Worm (Caenorhabditis elegans) whole organism, L3 larva: ENCODE results near the gene M28.9.

Source experiments
- R02D3.7 ChIP-seq: fragments of 150-350 bp; optimal IDR thresholded peaks from 2 replicates; lab custom pipeline; 2014; ENCODE audit warnings: missing biosample characterization, missing genetic modification characterization
- ZK546.5 ChIP-seq: sonication (generic microtip); optimal IDR thresholded peaks from 2 replicates; lab custom pipeline; 2017; ENCODE audit warnings: missing biosample characterization, missing genetic modification characterization
- aly-2 ChIP-seq: fragments of 150-350 bp; optimal IDR thresholded peaks from 2 replicates; lab custom pipeline; 2014; ENCODE audit warnings: missing biosample characterization, missing genetic modification characterization
- ama-1 ChIP-seq: fragments of 150-350 bp; optimal IDR thresholded peaks from 2 replicates; lab custom pipeline; 2018
- ceh-16 ChIP-seq: sonication (generic microtip); optimal IDR thresholded peaks from 2 replicates; lab custom pipeline; 2017; ENCODE audit warnings: missing biosample characterization, missing genetic modification characterization
- ceh-28 ChIP-seq: fragments of 150-350 bp; optimal IDR thresholded peaks from 2 replicates; lab custom pipeline; 2014; ENCODE audit warnings: missing biosample characterization, missing genetic modification reagents, missing genetic modification characterization
- ceh-82 ChIP-seq: fragments of 150-350 bp; optimal IDR thresholded peaks from 2 replicates; lab custom pipeline; 2014; ENCODE audit warnings: missing biosample characterization, missing genetic modification characterization
- daf-12 ChIP-seq: fragments of 150-350 bp; optimal IDR thresholded peaks from 2 replicates; lab custom pipeline; 2014; ENCODE audit warnings: missing biosample characterization, missing genetic modification reagents, missing genetic modification characterization
- egl-27 ChIP-seq: sonication (generic microtip); optimal IDR thresholded peaks from 4 replicates; lab custom pipeline; 2017; ENCODE audit warnings: missing biosample characterization, missing genetic modification reagents, missing genetic modification characterization
- elt-1 ChIP-seq: fragments of 150-350 bp; optimal IDR thresholded peaks from 2 replicates; lab custom pipeline; 2014; ENCODE audit warnings: missing biosample characterization, missing genetic modification characterization
- elt-2 ChIP-seq: sonication (generic microtip); optimal IDR thresholded peaks from 2 replicates; lab custom pipeline; 2016; ENCODE audit warnings: missing genetic modification reagents, mild to moderate bottlenecking, missing genetic modification characterization, missing compliant biosample characterization
- eor-1 ChIP-seq, 2 experiments: fragments of 150-350 bp; optimal IDR thresholded peaks; 2 replicates each; lab custom pipeline; 2014 to 2018; ENCODE audit warnings: missing biosample characterization in 2 of 2, missing genetic modification characterization in 2 of 2
- jun-1 ChIP-seq: fragments of 150-350 bp; optimal IDR thresholded peaks from 2 replicates; lab custom pipeline; 2014; ENCODE audit warnings: missing biosample characterization, missing genetic modification reagents, missing genetic modification characterization
- lin-39 ChIP-seq: fragments of 150-350 bp; optimal IDR thresholded peaks from 2 replicates; lab custom pipeline; 2018; ENCODE audit warnings: missing biosample characterization, missing genetic modification reagents, missing genetic modification characterization
- lsy-12 ChIP-seq: sonication (generic microtip); optimal IDR thresholded peaks from 2 replicates; lab custom pipeline; 2016; ENCODE audit warnings: mild to moderate bottlenecking, missing genetic modification characterization, missing compliant biosample characterization
- mdl-1 ChIP-seq: fragments of 150-350 bp; optimal IDR thresholded peaks from 2 replicates; lab custom pipeline; 2014; ENCODE audit warnings: missing biosample characterization, missing genetic modification characterization
- mml-1 ChIP-seq: fragments of 150-350 bp; sonication (generic microtip); optimal IDR thresholded peaks from 3 replicates; lab custom pipeline; 2014; ENCODE audit warnings: missing biosample characterization, missing genetic modification characterization
- nhr-11 ChIP-seq: fragments of 150-350 bp; optimal IDR thresholded peaks from 2 replicates; lab custom pipeline; 2014; ENCODE audit warnings: missing biosample characterization, missing genetic modification characterization
- nhr-23 ChIP-seq: fragments of 150-350 bp; optimal IDR thresholded peaks from 2 replicates; lab custom pipeline; 2014; ENCODE audit warnings: missing biosample characterization, missing genetic modification reagents, missing genetic modification characterization
- nhr-237 ChIP-seq: fragments of 150-350 bp; optimal IDR thresholded peaks from 2 replicates; lab custom pipeline; 2014; ENCODE audit warnings: missing biosample characterization, missing genetic modification characterization
- nhr-25 ChIP-seq: sonication (generic microtip); optimal IDR thresholded peaks from 2 replicates; lab custom pipeline; 2017; ENCODE audit warnings: missing biosample characterization, missing genetic modification characterization
- nhr-43 ChIP-seq: sonication (generic microtip); optimal IDR thresholded peaks from 2 replicates; lab custom pipeline; 2016; ENCODE audit warnings: mild to moderate bottlenecking, missing genetic modification characterization, missing compliant biosample characterization; ENCODE audit not compliant: poor library complexity, severe bottlenecking
- nhr-67 ChIP-seq: fragments of 150-350 bp; optimal IDR thresholded peaks from 2 replicates; lab custom pipeline; 2014; ENCODE audit warnings: missing biosample characterization, missing genetic modification characterization
- nhr-76 ChIP-seq: fragments of 150-350 bp; sonication (generic microtip); optimal IDR thresholded peaks from 5 replicates; lab custom pipeline; 2014; ENCODE audit warnings: missing biosample characterization, missing genetic modification characterization
- nhr-77 ChIP-seq: fragments of 150-350 bp; optimal IDR thresholded peaks from 2 replicates; lab custom pipeline; 2014; ENCODE audit warnings: missing biosample characterization, missing genetic modification characterization
- pha-4 ChIP-seq: fragments of 150-350 bp; optimal IDR thresholded peaks from 2 replicates; lab custom pipeline; 2014; ENCODE audit warnings: missing biosample characterization, missing genetic modification reagents, missing genetic modification characterization
- pqm-1 ChIP-seq: fragments of 150-350 bp; optimal IDR thresholded peaks from 2 replicates; lab custom pipeline; 2017; ENCODE audit warnings: missing biosample characterization, missing genetic modification characterization, inconsistent platforms
- sea-2 ChIP-seq: fragments of 150-350 bp; sonication (generic microtip); optimal IDR thresholded peaks from 4 replicates; lab custom pipeline; 2014; ENCODE audit warnings: missing biosample characterization, missing genetic modification reagents, missing genetic modification characterization
- tbx-2 ChIP-seq: sonication (generic microtip); optimal IDR thresholded peaks from 2 replicates; lab custom pipeline; 2016; ENCODE audit warnings: mild to moderate bottlenecking, missing genetic modification characterization, missing compliant biosample characterization
- unc-39 ChIP-seq: sonication (generic microtip); optimal IDR thresholded peaks from 4 replicates; lab custom pipeline; 2017; ENCODE audit warnings: missing biosample characterization, missing genetic modification characterization
- unc-62 ChIP-seq: fragments of 150-350 bp; sonication (generic microtip); optimal IDR thresholded peaks from 4 replicates; lab custom pipeline; 2014; ENCODE audit warnings: missing biosample characterization, missing genetic modification reagents, missing genetic modification characterization
- zag-1 ChIP-seq: fragments of 150-350 bp; optimal IDR thresholded peaks from 2 replicates; lab custom pipeline; 2014; ENCODE audit warnings: missing biosample characterization, missing genetic modification characterization
- ztf-4 ChIP-seq: fragments of 150-350 bp; optimal IDR thresholded peaks from 2 replicates; lab custom pipeline; 2014; ENCODE audit warnings: missing biosample characterization, missing genetic modification characterization

M28.9 gene

DNA sequence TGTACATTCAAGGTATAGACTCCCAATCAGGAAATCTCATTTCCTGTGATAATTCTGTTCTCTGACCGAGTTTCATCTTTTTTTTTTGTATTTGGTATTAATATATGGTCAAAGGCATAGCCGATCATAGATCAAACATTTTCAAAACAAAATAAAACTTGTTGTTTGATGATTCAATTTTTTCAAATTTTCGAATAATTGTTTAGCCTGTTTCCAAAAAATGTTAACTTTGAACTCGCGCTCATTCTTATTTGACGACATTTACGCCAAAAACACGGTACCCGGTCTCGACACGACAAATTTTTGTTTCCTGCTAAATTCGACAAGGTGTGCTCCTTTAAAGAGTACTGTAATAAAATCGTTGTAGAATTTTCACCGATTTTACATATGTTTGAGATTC, 30.4 kb upstream of the M28.9 start:
- TF ChIP-seq R02D3.7 (tag; lab: Kevin White, UChicago) (no peak), nhr-77 (tag; lab: Kevin White, UChicago) (no peak), daf-12 (tag; lab: Kevin White, UChicago) (no peak), ceh-28 (no peak), ZK546.5 (tag; lab: Kevin White, UChicago) (no peak), nhr-43 (tag; lab: Kevin White, UChicago) (no peak), nhr-23 (no peak), egl-27 (tag; lab: Kevin White, UChicago) (no peak)
- TF ChIP-seq, all 47 proteins: peak for 0

- peak; percentile 90 for TF ChIP-seq pha-4
- TF ChIP-seq aly-2, result no peak
Measured at ce11 chrII:10612743-10613142, 26.5 kb upstream of the M28.9 start, which contains the start of gene C14A4.12. Gene C14A4.12 (plus strand): TSS chrII:10613043.

DNA sequence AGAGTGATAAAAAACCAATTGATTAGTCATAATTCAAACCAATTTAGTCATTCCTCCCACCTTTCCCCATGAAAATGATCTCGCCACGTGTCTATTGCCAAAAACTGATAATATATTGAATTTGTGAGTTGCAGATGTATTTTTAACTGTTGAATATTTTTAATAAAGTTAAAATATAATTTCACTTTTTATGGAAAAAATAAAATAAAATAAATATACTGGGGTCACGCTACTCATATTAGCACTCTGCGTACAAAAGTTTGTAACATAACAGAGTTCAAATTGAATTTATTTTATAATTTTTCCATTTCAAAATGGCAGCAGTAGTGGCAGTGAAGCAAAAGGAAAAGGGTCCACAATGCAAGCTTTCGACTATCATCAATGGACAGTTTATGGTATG, 21.1 kb upstream of the M28.9 start, which contains the start of gene C14A4.13:
TSS of gene C14A4.13 (plus strand) at position 301 of the 400 bp plus-strand sequence.
- TF ChIP-seq ztf-4 (tag; lab: Kevin White, UChicago), result no peak
- TF ChIP-seq, all 47 proteins: peak for 0

ce11 chrII:10621965-10622364, 17.2 kb upstream of the M28.9 start, which contains the start of gene cutl-9:
Gene cutl-9 (plus strand): TSS chrII:10622265.
- TF ChIP-seq lsy-12 (tag; lab: Kevin White, UChicago), result no peak
- TF ChIP-seq zag-1 (tag; lab: Kevin White, UChicago), result no peak
- TF ChIP-seq ZK546.5 (tag; lab: Kevin White, UChicago), result no peak
- no peak for TF ChIP-seq nhr-67 (tag; lab: Kevin White, UChicago)
- no peak for TF ChIP-seq ceh-16 (tag; lab: Kevin White, UChicago)
- TF ChIP-seq sea-2 (GFP tag; lab: Kevin White, UChicago), result no peak
- TF ChIP-seq R02D3.7 (tag; lab: Kevin White, UChicago), result no peak
- no peak for TF ChIP-seq elt-1
- no peak for TF ChIP-seq mdl-1 (tag; lab: Kevin White, UChicago)
- no peak for TF ChIP-seq nhr-76 (tag; lab: Kevin White, UChicago)
- no peak for TF ChIP-seq ceh-82 (tag; lab: Kevin White, UChicago)

ce11 chrII:10627086-10627485, 12.1 kb upstream of the M28.9 start:
- TF ChIP-seq elt-2 (tag; lab: Kevin White, UChicago) (peak; percentile 84), pqm-1 (tag; lab: Kevin White, UChicago) (peak; percentile 38), elt-1 (no peak), R02D3.7 (tag; lab: Kevin White, UChicago) (no peak), jun-1 (tag; lab: Kevin White, UChicago) (peak; percentile 38), unc-62 (GFP tag; lab: Kevin White, UChicago) (no peak), tbx-2 (tag; lab: Kevin White, UChicago) (no peak), unc-39 (tag; lab: Kevin White, UChicago) (no peak), ama-1 (lab: Kevin White, UChicago) (no peak), ceh-16 (tag; lab: Kevin White, UChicago) (no peak)

DNA sequence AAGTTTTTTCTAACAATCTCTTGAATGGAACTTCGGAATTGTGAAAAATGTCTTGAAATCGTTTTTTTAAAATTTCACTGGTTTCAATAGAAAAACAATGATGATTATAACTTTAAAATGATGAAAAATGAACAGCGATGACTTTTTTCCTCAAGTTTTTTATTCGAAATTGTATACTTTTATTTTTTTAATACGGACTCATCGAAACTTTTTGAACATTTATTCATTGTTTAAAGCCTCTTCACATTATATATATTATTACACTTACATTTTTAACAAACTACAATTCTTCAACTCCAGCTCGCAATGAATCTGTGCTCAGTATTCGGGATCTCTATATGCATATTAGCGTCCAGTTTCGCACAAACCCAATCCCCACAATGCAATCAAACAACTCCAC, 11.2 kb upstream of the M28.9 start, which contains the start of gene M28.8:
TSS of gene M28.8 (plus strand) at position 301 of the 400 bp plus-strand sequence.
- TF ChIP-seq eor-1 (tag; optimal IDR thresholded peaks at IDR 0.05; lab: Kevin White, UChicago) (no peak), mdl-1 (tag; lab: Kevin White, UChicago) (no peak), mml-1 (tag; lab: Kevin White, UChicago) (no peak), nhr-237 (tag; lab: Kevin White, UChicago) (no peak), ztf-4 (tag; lab: Kevin White, UChicago) (no peak), nhr-25 (no peak), pqm-1 (tag; lab: Kevin White, UChicago) (no peak)

ce11 chrII:10630944-10631343, 8.3 kb upstream of the M28.9 start:
- no peak for TF ChIP-seq aly-2
- TF ChIP-seq elt-2 (tag; lab: Kevin White, UChicago), result peak; percentile 28
- TF ChIP-seq pqm-1 (tag; lab: Kevin White, UChicago), result peak; percentile 20
- no peak for TF ChIP-seq nhr-11 (tag; lab: Kevin White, UChicago)
- no peak for TF ChIP-seq lin-39 (tag; lab: Kevin White, UChicago)
